Fruit fly (Drosophila melanogaster): ENCODE results near the gene Septin2.

Gene Septin2

DNA sequence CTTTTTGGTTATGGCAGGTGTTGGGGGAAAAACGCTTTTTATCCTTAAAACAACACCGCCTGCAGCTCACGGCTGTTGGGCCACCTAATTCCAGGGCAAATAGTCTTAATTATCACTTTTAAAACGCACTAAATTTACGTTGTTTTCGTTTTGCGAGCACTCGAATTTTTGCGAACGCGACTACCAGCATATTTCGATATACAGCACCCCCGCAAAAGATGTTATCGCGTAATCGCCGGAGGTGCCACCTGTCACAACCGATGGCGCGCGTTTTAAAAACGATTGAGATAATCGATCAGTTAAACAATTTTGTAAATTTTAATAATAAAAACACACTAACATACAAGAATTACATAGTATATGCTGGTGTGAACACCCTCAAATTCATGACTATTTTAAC lies 36.1 kb downstream of the Septin2 start, which contains the start of gene Stat92E (continued):
- TF ChIP-seq CG15514 (GFP tag; optimal IDR thresholded peaks at IDR 0.05) (peak; percentile 14), Bgb (GFP tag; IDR thresholded peaks at IDR 0.05; ENCODE audit: partially characterized antibody) (peak; percentile 39; the same call in 1 of the 2 replicates), onecut (GFP tag; IDR thresholded peaks at IDR 0.05) (peak; percentile 25; the same call in 1 of the 2 replicates), amos (GFP tag; IDR thresholded peaks at IDR 0.05; ENCODE audit: partially characterized antibody) (peak; percentile 22; the same call in 1 of the 2 replicates), CG4617 (GFP tag; optimal IDR thresholded peaks at IDR 0.05; ENCODE audit: borderline replicate concordance) (peak; percentile 42), dysf (GFP tag; IDR thresholded peaks at IDR 0.05) (0 out of 3 replicates have a peak, but pooled peaks have one; percentile 6), Med (GFP tag) (peak; percentile 17), vvl (GFP tag; IDR thresholded peaks at IDR 0.05) (0 out of 2 replicates have a peak, but pooled peaks have one; percentile 5), Dp (GFP tag; optimal IDR thresholded peaks at IDR 0.05) (peak; percentile 95), Sry-δ (GFP tag; optimal IDR thresholded peaks at IDR 0.05) (peak; percentile 32), stwl (tag; optimal IDR thresholded peaks at IDR 0.05) (peak; percentile 23), Vsx1 (GFP tag; optimal IDR thresholded peaks at IDR 0.05) (no peak), MBD-R2 (GFP tag; IDR thresholded peaks at IDR 0.05) (0 out of 2 replicates have a peak, but pooled peaks have one; percentile 40), prd (optimal IDR thresholded peaks at IDR 0.05) (no peak), prd (GFP tag; IDR thresholded peaks at IDR 0.05) (no peak), CG13624 (GFP tag; optimal IDR thresholded peaks at IDR 0.05) (no peak), danr (GFP tag; IDR thresholded peaks at IDR 0.05) (no peak), Fer1 (GFP tag; optimal IDR thresholded peaks at IDR 0.05) (no peak), Dek (tag; optimal IDR thresholded peaks at IDR 0.05) (no peak), CG2199 (GFP tag; IDR thresholded peaks at IDR 0.05) (0 out of 3 replicates have a peak, but pooled peaks have one; percentile 17), Lhr (GFP tag; optimal IDR thresholded peaks at IDR 0.05) (no peak), HLH4C (GFP tag; IDR thresholded peaks at IDR 0.05; ENCODE audit: partially characterized antibody) (peak; percentile 48; the same call in 1 of the 3 replicates), gem (tag; optimal IDR thresholded peaks at IDR 0.05) (no peak), sr (GFP tag; IDR thresholded peaks at IDR 0.05) (0 out of 3 replicates have a peak, but pooled peaks have one; percentile 51), Scr (GFP tag; IDR thresholded peaks at IDR 0.05; ENCODE audit: partially characterized antibody) (peak; percentile 37; the same call in 1 of the 2 replicates), CG31388 (GFP tag; optimal IDR thresholded peaks at IDR 0.05) (no peak), kah (GFP tag; optimal IDR thresholded peaks at IDR 0.05) (peak; percentile 35), CG9437 (GFP tag; optimal IDR thresholded peaks at IDR 0.05) (no peak), pzg (GFP tag; optimal IDR thresholded peaks at IDR 0.05) (peak; percentile 64), cas (GFP tag; IDR thresholded peaks at IDR 0.05) (no peak), BEAF-32 (GFP tag; optimal IDR thresholded peaks at IDR 0.05) (peak; percentile 35)

DNA sequence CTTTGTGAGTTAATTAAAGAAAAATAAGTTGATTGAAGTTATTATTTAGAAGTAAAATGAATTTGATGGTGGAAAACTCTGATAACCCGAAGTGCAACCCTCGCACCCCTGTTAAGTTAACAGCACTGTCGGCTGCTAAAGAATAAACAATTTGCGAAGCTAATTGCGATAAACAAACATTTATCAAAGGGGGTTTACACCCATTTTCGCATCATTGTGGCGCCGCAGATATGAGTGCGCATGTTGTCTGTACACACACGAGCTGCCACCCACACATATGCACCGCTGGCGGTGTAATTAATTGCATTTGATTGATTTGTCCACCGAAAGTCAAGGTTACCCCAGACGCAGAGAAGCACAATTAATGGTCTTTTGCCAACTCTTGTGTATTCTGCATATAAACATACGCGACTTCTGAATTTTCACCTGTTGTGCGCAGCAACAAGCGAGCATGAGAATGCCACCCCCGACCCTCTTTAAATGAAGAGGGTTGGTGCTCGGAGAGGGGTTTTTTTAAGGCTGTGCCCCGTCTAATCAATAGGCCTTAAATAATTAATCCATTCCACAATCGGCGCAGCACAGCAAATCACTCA lies 36.6 kb downstream of the Septin2 start:
- TF ChIP-seq wek (GFP tag; optimal IDR thresholded peaks at IDR 0.05), result peak; percentile 24
- TF ChIP-seq seq (GFP tag; IDR thresholded peaks at IDR 0.05), result peak; percentile 40; the same call in 1 of the 2 replicates
- peak; percentile 42 for TF ChIP-seq mirr (GFP tag; optimal IDR thresholded peaks at IDR 0.05)
- peak; percentile 24 for TF ChIP-seq MESR4 (GFP tag; optimal IDR thresholded peaks at IDR 0.05)
- peak; percentile 35 for TF ChIP-seq pita (GFP tag; optimal IDR thresholded peaks at IDR 0.05)
- no peak for TF ChIP-seq CG10267 (tag; optimal IDR thresholded peaks at IDR 0.05)
- peak; percentile 6; the same call in 1 of the 2 replicates for TF ChIP-seq Bgb (GFP tag; IDR thresholded peaks at IDR 0.05; ENCODE audit: partially characterized antibody)
- peak; percentile 90 for TF ChIP-seq CG2116 (GFP tag; optimal IDR thresholded peaks at IDR 0.05)
- TF ChIP-seq fru (optimal IDR thresholded peaks at IDR 0.05), result no peak
- 0 out of 2 replicates have a peak, but pooled peaks have one; percentile 15 for TF ChIP-seq tna (GFP tag; IDR thresholded peaks at IDR 0.05; ENCODE audit: partially characterized antibody)
- TF ChIP-seq CG5245 (GFP tag; optimal IDR thresholded peaks at IDR 0.05), result no peak
- TF ChIP-seq Drgx (GFP tag; IDR thresholded peaks at IDR 0.05), result 0 out of 2 replicates have a peak, but pooled peaks have one; percentile 7
- TF ChIP-seq abd-A (tag; optimal IDR thresholded peaks at IDR 0.05), result peak; percentile 16
- peak; percentile 0 for TF ChIP-seq CG3281 (GFP tag; optimal IDR thresholded peaks at IDR 0.05)
- peak; percentile 10 for TF ChIP-seq eyg (GFP tag; optimal IDR thresholded peaks at IDR 0.05)
- peak; percentile 14 for TF ChIP-seq CG1603 (tag; optimal IDR thresholded peaks at IDR 0.05)
- peak; percentile 18 for TF ChIP-seq nerfin-1 (tag; optimal IDR thresholded peaks at IDR 0.05)
- no peak for TF ChIP-seq vfl (GFP tag; optimal IDR thresholded peaks at IDR 0.05)
- no peak for TF ChIP-seq CG6272 (GFP tag; IDR thresholded peaks at IDR 0.05)
- TF ChIP-seq Ets65A (GFP tag), result peak; percentile 69
